Fruit fly (Drosophila melanogaster) whole organism, embryonic: ENCODE results near the gene CG13634.

ENCODE experiments used
- Antp ChIP-seq: fragments of 200-800 bp; sonication (Bioruptor generic); optimal IDR thresholded peaks from 3 replicates; lab custom pipeline; 2016; ENCODE audit warnings: missing biosample characterization, missing genetic modification characterization
- CG1024 ChIP-seq: fragments of 200-800 bp; sonication (Bioruptor generic); IDR thresholded peaks from 2 replicates; pipeline ENCODE4 v1.3.6; 2022; ENCODE audit warnings: missing biosample characterization, missing genetic modification characterization
- CG10267 ChIP-seq: fragments of 200-800 bp; sonication (Bioruptor generic); optimal IDR thresholded peaks from 2 replicates; lab custom pipeline; 2018; ENCODE audit warnings: missing biosample characterization, mild to moderate bottlenecking, missing genetic modification characterization, moderate library complexity
- CG10366 ChIP-seq: fragments of 200-800 bp; sonication (Bioruptor generic); IDR thresholded peaks from 2 replicates; pipeline ENCODE4 v1.3.6; 2022; ENCODE audit warnings: missing biosample characterization, missing genetic modification characterization
- CG10543 ChIP-seq: fragments of 200-800 bp; sonication (Bioruptor generic); optimal IDR thresholded peaks from 3 replicates; lab custom pipeline; 2017; ENCODE audit warnings: missing biosample characterization, mild to moderate bottlenecking, missing genetic modification characterization, moderate library complexity
- CG10565 ChIP-seq: fragments of 200-800 bp; sonication (Bioruptor generic); optimal IDR thresholded peaks from 3 replicates; lab custom pipeline; 2016; ENCODE audit warnings: missing biosample characterization, mild to moderate bottlenecking, missing genetic modification characterization
- CG11085 ChIP-seq: fragments of 200-800 bp; sonication (Bioruptor generic); IDR thresholded peaks from 2 replicates; pipeline ENCODE4 v1.3.6; 2022; ENCODE audit warnings: missing biosample characterization, missing genetic modification characterization
- CG11093 ChIP-seq: fragments of 200-800 bp; sonication (Bioruptor generic); IDR thresholded peaks from 3 replicates; pipeline ENCODE4 v1.3.6; 2022; ENCODE audit warnings: missing biosample characterization, missing genetic modification characterization
- CG11504 ChIP-seq: fragments of 200-800 bp; sonication (Bioruptor generic); optimal IDR thresholded peaks from 3 replicates; lab custom pipeline; 2019; ENCODE audit warnings: missing biosample characterization, mild to moderate bottlenecking, missing genetic modification characterization, moderate library complexity
- CG13296 ChIP-seq: fragments of 200-800 bp; sonication (Bioruptor generic); optimal IDR thresholded peaks from 3 replicates; lab custom pipeline; 2018; ENCODE audit warnings: missing biosample characterization, mild to moderate bottlenecking, missing genetic modification characterization
- CG13775 ChIP-seq: fragments of 200-800 bp; sonication (Bioruptor generic); optimal IDR thresholded peaks from 3 replicates; lab custom pipeline; 2017; ENCODE audit warnings: missing biosample characterization, mild to moderate bottlenecking, missing genetic modification characterization
- CG14710 ChIP-seq: fragments of 200-800 bp; sonication (Bioruptor generic); optimal IDR thresholded peaks from 3 replicates; lab custom pipeline; 2019; ENCODE audit warnings: missing biosample characterization, mild to moderate bottlenecking, missing genetic modification characterization, moderate library complexity
- CG14965 ChIP-seq: fragments of 200-800 bp; sonication (Bioruptor generic); optimal IDR thresholded peaks from 2 replicates; lab custom pipeline; 2016; ENCODE audit warnings: missing biosample characterization, missing genetic modification characterization, borderline replicate concordance
- CG15479 ChIP-seq: fragments of 200-800 bp; sonication (Bioruptor generic); optimal IDR thresholded peaks from 3 replicates; lab custom pipeline; 2019; ENCODE audit warnings: missing biosample characterization, mild to moderate bottlenecking, missing genetic modification characterization, moderate library complexity
- CG15601 ChIP-seq: fragments of 200-800 bp; sonication (Bioruptor generic); optimal IDR thresholded peaks from 3 replicates; lab custom pipeline; 2019; ENCODE audit warnings: missing biosample characterization, mild to moderate bottlenecking, missing genetic modification characterization, moderate library complexity
- CG17385 ChIP-seq: fragments of 200-800 bp; sonication (Bioruptor generic); optimal IDR thresholded peaks from 3 replicates; lab custom pipeline; 2018; ENCODE audit warnings: missing biosample characterization, mild to moderate bottlenecking, missing genetic modification characterization
- CG17912 ChIP-seq: fragments of 200-800 bp; sonication (Bioruptor generic); optimal IDR thresholded peaks from 2 replicates; lab custom pipeline; 2018; ENCODE audit warnings: missing biosample characterization, mild to moderate bottlenecking, missing genetic modification characterization
- CG18011 ChIP-seq: fragments of 200-800 bp; sonication (Bioruptor generic); optimal IDR thresholded peaks from 2 replicates; lab custom pipeline; 2017; ENCODE audit warnings: missing biosample characterization, missing genetic modification characterization, mild to moderate bottlenecking, moderate library complexity, missing genotype
- CG18262 ChIP-seq: fragments of 200-800 bp; optimal IDR thresholded peaks from 3 replicates; lab custom pipeline; 2019; ENCODE audit warnings: missing biosample characterization, mild to moderate bottlenecking, missing genetic modification characterization, moderate library complexity
- CG5245 ChIP-seq: fragments of 200-800 bp; sonication (Bioruptor generic); optimal IDR thresholded peaks from 3 replicates; lab custom pipeline; 2016; ENCODE audit warnings: missing biosample characterization, missing genetic modification characterization
- CG5953 ChIP-seq: fragments of 200-800 bp; sonication (Bioruptor generic); IDR thresholded peaks from 2 replicates; pipeline ENCODE4 v1.3.6; 2022; ENCODE audit warnings: missing biosample characterization, missing genetic modification characterization
- CG6254 ChIP-seq: fragments of 200-800 bp; sonication (Bioruptor generic); optimal IDR thresholded peaks from 3 replicates; lab custom pipeline; 2017; ENCODE audit warnings: mild to moderate bottlenecking, missing biosample characterization, missing genetic modification reagents, missing genetic modification characterization
- CG7745 ChIP-seq: fragments of 200-800 bp; sonication (Bioruptor generic); optimal IDR thresholded peaks from 2 replicates; lab custom pipeline; 2018; ENCODE audit warnings: missing biosample characterization, mild to moderate bottlenecking, missing genetic modification characterization, moderate library complexity
- Ets65A ChIP-seq: fragments of 200-800 bp; sonication (Bioruptor generic); peaks from one replicate; lab custom pipeline; 2016; ENCODE audit warnings: missing biosample characterization, missing genetic modification characterization
- Max ChIP-seq: fragments of 200-800 bp; sonication (Bioruptor generic); optimal IDR thresholded peaks from 2 replicates; lab custom pipeline; 2016; ENCODE audit warnings: missing biosample characterization, mild to moderate bottlenecking, missing genetic modification characterization
- Meics ChIP-seq: fragments of 200-800 bp; sonication (Bioruptor generic); optimal IDR thresholded peaks from 2 replicates; lab custom pipeline; 2017; ENCODE audit warnings: missing biosample characterization, mild to moderate bottlenecking, missing genetic modification characterization
- Mes4 ChIP-seq: fragments of 200-800 bp; sonication (Bioruptor generic); optimal IDR thresholded peaks from 2 replicates; lab custom pipeline; 2016; ENCODE audit warnings: missing biosample characterization, missing genetic modification characterization
- NFAT ChIP-seq: fragments of 200-800 bp; sonication (Bioruptor generic); IDR thresholded peaks from 2 replicates; pipeline ENCODE4 v1.3.6; 2022; ENCODE audit warnings: missing biosample characterization, missing genetic modification characterization
- Nf-YB ChIP-seq: fragments of 200-800 bp; sonication (Bioruptor generic); optimal IDR thresholded peaks from 3 replicates; lab custom pipeline; 2019; ENCODE audit warnings: missing biosample characterization, mild to moderate bottlenecking, missing genetic modification characterization, moderate library complexity
- Sox100B ChIP-seq: fragments of 200-800 bp; sonication (Bioruptor generic); optimal IDR thresholded peaks from 3 replicates; lab custom pipeline; 2018; ENCODE audit warnings: missing biosample characterization, mild to moderate bottlenecking, missing genetic modification characterization
- Taf1 ChIP-seq: fragments of 200-800 bp; sonication (Bioruptor generic); IDR thresholded peaks from 2 replicates; pipeline ENCODE4 v1.3.6; 2022; ENCODE audit warnings: missing biosample characterization, missing genetic modification characterization
- az2 ChIP-seq: fragments of 200-800 bp; sonication (Bioruptor generic); optimal IDR thresholded peaks from 3 replicates; lab custom pipeline; 2016; ENCODE audit warnings: missing biosample characterization, missing genetic modification characterization
- fu2 ChIP-seq: fragments of 200-800 bp; sonication (Bioruptor generic); optimal IDR thresholded peaks from 2 replicates; lab custom pipeline; 2016; ENCODE audit warnings: missing biosample characterization, missing genetic modification characterization
- gsb-n ChIP-seq: fragments of 200-800 bp; sonication (Bioruptor generic); optimal IDR thresholded peaks from 3 replicates; lab custom pipeline; 2018; ENCODE audit warnings: missing biosample characterization, mild to moderate bottlenecking, missing genetic modification characterization
- her ChIP-seq: fragments of 200-800 bp; sonication (Bioruptor generic); optimal IDR thresholded peaks from 2 replicates; lab custom pipeline; 2016; ENCODE audit warnings: missing biosample characterization, missing genetic modification characterization
- jumu ChIP-seq: fragments of 200-800 bp; sonication (Bioruptor generic); optimal IDR thresholded peaks from 3 replicates; lab custom pipeline; 2016; ENCODE audit warnings: missing biosample characterization, missing genetic modification characterization
- kni ChIP-seq: fragments of 200-800 bp; sonication (Bioruptor generic); optimal IDR thresholded peaks from 3 replicates; lab custom pipeline; 2017; ENCODE audit warnings: mild to moderate bottlenecking, missing biosample characterization, missing genetic modification reagents, missing genetic modification characterization
- mld ChIP-seq: fragments of 200-800 bp; sonication (Bioruptor generic); IDR thresholded peaks from 3 replicates; pipeline ENCODE4 v1.3.6; 2022; ENCODE audit warnings: missing biosample characterization, missing genetic modification characterization; ENCODE audit not compliant: partially characterized antibody
- pb ChIP-seq: fragments of 200-800 bp; sonication (Bioruptor generic); optimal IDR thresholded peaks from 3 replicates; lab custom pipeline; 2016; ENCODE audit warnings: missing biosample characterization, missing genetic modification characterization
- pfk ChIP-seq: fragments of 200-800 bp; sonication (Bioruptor generic); optimal IDR thresholded peaks from 2 replicates; lab custom pipeline; 2018; ENCODE audit warnings: missing biosample characterization, mild to moderate bottlenecking, missing genetic modification characterization, moderate library complexity
- seq ChIP-seq: fragments of 200-800 bp; sonication (Bioruptor generic); IDR thresholded peaks from 2 replicates; pipeline ENCODE4 v1.3.6; 2022; ENCODE audit warnings: missing biosample characterization, missing genetic modification characterization
- slou ChIP-seq: fragments of 200-800 bp; sonication (Bioruptor generic); optimal IDR thresholded peaks from 3 replicates; lab custom pipeline; 2016; ENCODE audit warnings: missing biosample characterization, missing genetic modification characterization
- sna ChIP-seq: fragments of 200-800 bp; sonication (Bioruptor generic); IDR thresholded peaks from 2 replicates; pipeline ENCODE4 v1.3.6; 2022; ENCODE audit warnings: missing biosample characterization, missing genetic modification characterization; ENCODE audit not compliant: partially characterized antibody
- sob ChIP-seq: fragments of 200-800 bp; sonication (Bioruptor generic); IDR thresholded peaks from 2 replicates; pipeline ENCODE4 v1.3.6; 2022; ENCODE audit warnings: missing biosample characterization, missing genetic modification characterization
- sug ChIP-seq: fragments of 200-800 bp; optimal IDR thresholded peaks from 2 replicates; lab custom pipeline; 2019; ENCODE audit warnings: missing biosample characterization, mild to moderate bottlenecking, missing genetic modification characterization, moderate library complexity
- tna ChIP-seq: fragments of 200-800 bp; sonication (Bioruptor generic); IDR thresholded peaks from 2 replicates; pipeline ENCODE4 v1.3.6; 2022; ENCODE audit warnings: missing biosample characterization, missing genetic modification characterization; ENCODE audit not compliant: partially characterized antibody
- tup ChIP-seq: fragments of 200-800 bp; sonication (Bioruptor generic); optimal IDR thresholded peaks from 2 replicates; lab custom pipeline; 2016; ENCODE audit warnings: missing biosample characterization, mild to moderate bottlenecking, missing genetic modification characterization, moderate library complexity
- zen ChIP-seq: fragments of 200-800 bp; sonication (Bioruptor generic); optimal IDR thresholded peaks from 3 replicates; lab custom pipeline; 2018; ENCODE audit warnings: missing biosample characterization, mild to moderate bottlenecking, missing genetic modification characterization, moderate library complexity

The CG13634 gene

dm6 chr3R:24771273-24772231, 18.4 kb downstream of the CG13634 start, which contains the start of gene CG42331 (continued):
- TF ChIP-seq CG10366 (peak; percentile 46; the same call in 1 of the 2 replicates), CG18262 (tag; lab: Kevin White, UChicago) (peak; percentile 55), Mes4 (GFP tag; lab: Kevin White, UChicago) (no peak), CG7745 (no peak), tna (GFP tag; lab: Robert Waterston, UW) (no peak), Max (GFP tag; lab: Kevin White, UChicago) (peak; percentile 27), sna (GFP tag; lab: Robert Waterston, UW) (no peak), mld (GFP tag; lab: Robert Waterston, UW) (no peak), Antp (GFP tag; lab: Kevin White, UChicago) (peak; percentile 39), CG13296 (GFP tag; lab: Kevin White, UChicago) (peak; percentile 47), CG1024 (no peak), tup (GFP tag; lab: Kevin White, UChicago) (no peak), Nf-YB (GFP tag; lab: Kevin White, UChicago) (peak; percentile 29), CG10543 (GFP tag; lab: Kevin White, UChicago) (peak; percentile 85), CG5245 (GFP tag; lab: Kevin White, UChicago) (peak; percentile 23), CG11504 (tag; lab: Kevin White, UChicago) (peak; percentile 77), CG11093 (0 out of 3 replicates have a peak, but pooled peaks have one; percentile 33), CG11085 (GFP tag; lab: Robert Waterston, UW) (no peak), CG15601 (peak; percentile 31), Meics (GFP tag; lab: Kevin White, UChicago) (peak; percentile 63), az2 (GFP tag; lab: Kevin White, UChicago) (peak; percentile 32), fu2 (GFP tag; lab: Kevin White, UChicago) (peak; percentile 39), CG15479 (GFP tag; lab: Kevin White, UChicago) (no peak), CG18011 (no peak), Sox100B (GFP tag; lab: Kevin White, UChicago) (peak; percentile 53), pfk (GFP tag; lab: Kevin White, UChicago) (no peak), slou (GFP tag; lab: Kevin White, UChicago) (no peak), zen (no peak), jumu (peak; percentile 43), gsb-n (tag; lab: Kevin White, UChicago) (peak; percentile 54), CG14710 (tag; lab: Kevin White, UChicago) (peak; percentile 15), CG13775 (GFP tag; lab: Kevin White, UChicago) (peak; percentile 4), CG10565 (GFP tag; lab: Kevin White, UChicago) (no peak), seq (GFP tag; lab: Robert Waterston, UW) (peak; percentile 35; the same call in 1 of the 2 replicates), sob (GFP tag; lab: Robert Waterston, UW) (peak; percentile 28; the same call in 1 of the 2 replicates), pb (GFP tag; lab: Kevin White, UChicago) (no peak), Ets65A (GFP tag; lab: Kevin White, UChicago) (peak; percentile 64), sug (peak; percentile 92), CG17912 (no peak), CG17385 (GFP tag; lab: Kevin White, UChicago) (peak; percentile 51), Taf1 (GFP tag; lab: Robert Waterston, UW) (no peak), CG10267 (tag; lab: Kevin White, UChicago) (peak; percentile 28), kni (peak; percentile 66), CG14965 (GFP tag; lab: Kevin White, UChicago) (no peak), CG5953 (GFP tag; lab: Robert Waterston, UW) (peak; percentile 3; the same call in 1 of the 2 replicates), CG6254 (GFP tag; lab: Kevin White, UChicago) (no peak), NFAT (GFP tag; lab: Robert Waterston, UW) (peak; percentile 2; the same call in 1 of the 2 replicates), her (GFP tag; lab: Kevin White, UChicago) (peak; percentile 45)
